Worm (Caenorhabditis elegans) whole organism, L1 larva: ENCODE results near the gene F14H8.4.
A peak's percentile ranks its signal among the peaks of the same experiment; 100 is the strongest.

Source experiments
- C04F5.9 ChIP-seq: sonication (generic microtip); optimal IDR thresholded peaks from 2 replicates; lab custom pipeline; 2016; ENCODE audit warnings: missing genetic modification characterization, missing compliant biosample characterization
- C16A3.4 ChIP-seq: fragments of 150-350 bp; optimal IDR thresholded peaks from 2 replicates; lab custom pipeline; 2014; ENCODE audit warnings: missing biosample characterization, missing genetic modification characterization
- C34B4.2 ChIP-seq: sonication (generic microtip); optimal IDR thresholded peaks from 2 replicates; lab custom pipeline; 2017; ENCODE audit warnings: mild to moderate bottlenecking, missing genetic modification characterization, missing compliant biosample characterization
- aly-2 ChIP-seq: fragments of 150-350 bp; optimal IDR thresholded peaks from 2 replicates; lab custom pipeline; 2014; ENCODE audit warnings: missing biosample characterization, missing genetic modification characterization
- ama-1 ChIP-seq: fragments of 150-350 bp; optimal IDR thresholded peaks from 2 replicates; lab custom pipeline; 2014
- ceh-8 ChIP-seq: fragments of 200-800 bp; sonication (Bioruptor generic); optimal IDR thresholded peaks from 2 replicates; lab custom pipeline; 2018; ENCODE audit warnings: mild to moderate bottlenecking, missing genetic modification characterization, moderate library complexity, missing compliant biosample characterization
- ceh-82 ChIP-seq, 3 experiments: fragments of 150-350 bp in 1 of 3; sonication (generic microtip) in 2 of 3; optimal IDR thresholded peaks; 2 replicates each; lab custom pipeline; 2014 to 2017; ENCODE audit warnings: missing biosample characterization in 3 of 3, missing genetic modification characterization in 3 of 3
- ceh-88 ChIP-seq: fragments of 200-800 bp; sonication (Bioruptor generic); IDR thresholded peaks from 2 replicates; pipeline ENCODE4 v1.3.6; 2022; ENCODE audit warnings: missing genetic modification characterization, missing compliant biosample characterization
- ceh-90 ChIP-seq: sonication (generic microtip); optimal IDR thresholded peaks from 2 replicates; lab custom pipeline; 2016; ENCODE audit warnings: missing genetic modification characterization, missing compliant biosample characterization
- dpl-1 ChIP-seq, 3 experiments: fragments of 150-350 bp in 2 of 3; sonication (generic microtip) in 1 of 3; optimal IDR thresholded peaks; 2 replicates each; lab custom pipeline; 2014 to 2017; ENCODE audit warnings: missing biosample characterization in 3 of 3, missing genetic modification characterization in 3 of 3, missing genetic modification reagents in 3 of 3
- dsc-1 ChIP-seq: sonication (generic microtip); optimal IDR thresholded peaks from 2 replicates; lab custom pipeline; 2016; ENCODE audit warnings: mild to moderate bottlenecking, missing genetic modification characterization, missing compliant biosample characterization
- efl-1 ChIP-seq, 4 experiments: fragments of 150-350 bp; optimal IDR thresholded peaks in 3 of 4; peaks in 1 of 4; 1 replicate in 1 of 4; 2 replicates in 3 of 4; lab custom pipeline; 2014; ENCODE audit warnings: missing biosample characterization in 2 of 4, missing genetic modification characterization in 2 of 4, missing genetic modification reagents in 2 of 4
- elt-3 ChIP-seq, 6 experiments: fragments of 150-350 bp in 1 of 6; sonication (generic microtip); optimal IDR thresholded peaks; 2 replicates each; lab custom pipeline; 2017 to 2018; ENCODE audit warnings: missing biosample characterization in 6 of 6, missing genetic modification characterization in 6 of 6, inconsistent platforms in 1 of 6
- ets-5 ChIP-seq: fragments of 200-800 bp; sonication (Bioruptor generic); IDR thresholded peaks from 2 replicates; pipeline ENCODE4 v1.3.6; 2022; ENCODE audit warnings: missing genetic modification characterization, missing compliant biosample characterization
- fkh-8 ChIP-seq: sonication (generic microtip); optimal IDR thresholded peaks from 2 replicates; lab custom pipeline; 2016; ENCODE audit warnings: mild to moderate bottlenecking, missing genetic modification characterization, missing compliant biosample characterization
- grh-1 ChIP-seq: fragments of 200-800 bp; sonication (Bioruptor generic); IDR thresholded peaks from 2 replicates; pipeline ENCODE4 v1.3.6; 2022; ENCODE audit warnings: missing genetic modification reagents, missing genetic modification characterization, missing compliant biosample characterization
- hpl-2 ChIP-seq: fragments of 150-350 bp; optimal IDR thresholded peaks from 2 replicates; lab custom pipeline; 2014; ENCODE audit warnings: missing biosample characterization, missing genetic modification reagents, missing genetic modification characterization
- irx-1 ChIP-seq: sonication (generic microtip); optimal IDR thresholded peaks from 2 replicates; lab custom pipeline; 2016; ENCODE audit warnings: missing genetic modification characterization, missing compliant biosample characterization
- jun-1 ChIP-seq: fragments of 150-350 bp; optimal IDR thresholded peaks from 2 replicates; lab custom pipeline; 2014; ENCODE audit warnings: missing biosample characterization, missing genetic modification reagents, missing genetic modification characterization
- lin-35 ChIP-seq, 2 experiments: fragments of 150-350 bp; optimal IDR thresholded peaks; 2 replicates each; lab custom pipeline; 2014; ENCODE audit warnings: missing biosample characterization in 2 of 2, missing genetic modification characterization in 2 of 2, missing genetic modification reagents in 2 of 2
- mab-9 ChIP-seq: fragments of 200-800 bp; sonication (Bioruptor generic); IDR thresholded peaks from 2 replicates; pipeline ENCODE4 v1.3.6; 2022; ENCODE audit warnings: missing genetic modification reagents, missing genetic modification characterization, missing compliant biosample characterization
- mef-2 ChIP-seq: fragments of 150-350 bp; optimal IDR thresholded peaks from 2 replicates; lab custom pipeline; 2014; ENCODE audit warnings: missing biosample characterization, missing genetic modification characterization
- nhr-19 ChIP-seq: fragments of 200-800 bp; sonication (Bioruptor generic); conservative IDR thresholded peaks from 2 replicates; pipeline ENCODE4 v1.3.6; 2022; ENCODE audit warnings: missing genetic modification characterization, missing compliant biosample characterization
- nhr-20 ChIP-seq: sonication (generic microtip); optimal IDR thresholded peaks from 2 replicates; lab custom pipeline; 2016; ENCODE audit warnings: mild to moderate bottlenecking, missing genetic modification characterization, missing compliant biosample characterization
- nhr-237 ChIP-seq: fragments of 150-350 bp; optimal IDR thresholded peaks from 2 replicates; lab custom pipeline; 2014; ENCODE audit warnings: missing biosample characterization, missing genetic modification characterization
- nhr-47 ChIP-seq: sonication (generic microtip); optimal IDR thresholded peaks from 2 replicates; lab custom pipeline; 2016; ENCODE audit warnings: mild to moderate bottlenecking, missing genetic modification characterization, moderate library complexity, missing compliant biosample characterization
- nhr-71 ChIP-seq: sonication (generic microtip); optimal IDR thresholded peaks from 2 replicates; lab custom pipeline; 2016; ENCODE audit warnings: mild to moderate bottlenecking, missing genetic modification characterization, moderate library complexity, missing compliant biosample characterization
- nhr-85 ChIP-seq: sonication (generic microtip); peaks from one replicate; lab custom pipeline; 2016; ENCODE audit warnings: missing genetic modification characterization, inconsistent platforms, missing compliant biosample characterization
- nhr-90 ChIP-seq: sonication (generic microtip); optimal IDR thresholded peaks from 2 replicates; lab custom pipeline; 2016; ENCODE audit warnings: mild to moderate bottlenecking, missing genetic modification characterization, missing compliant biosample characterization; ENCODE audit not compliant: poor library complexity
- pqm-1 ChIP-seq: sonication (generic microtip); optimal IDR thresholded peaks from 3 replicates; lab custom pipeline; 2017; ENCODE audit warnings: missing biosample characterization, missing genetic modification characterization
- rnt-1 ChIP-seq: sonication (generic microtip); optimal IDR thresholded peaks from 2 replicates; lab custom pipeline; 2016; ENCODE audit warnings: mild to moderate bottlenecking, missing genetic modification characterization, moderate library complexity, missing compliant biosample characterization
- snpc-4 ChIP-seq: fragments of 150-350 bp; optimal IDR thresholded peaks from 2 replicates; lab custom pipeline; 2014; ENCODE audit warnings: missing biosample characterization, missing genetic modification characterization
- snu-23 ChIP-seq: sonication (generic microtip); optimal IDR thresholded peaks from 2 replicates; lab custom pipeline; 2016; ENCODE audit warnings: missing genetic modification characterization, missing compliant biosample characterization
- sup-37 ChIP-seq: fragments of 200-800 bp; sonication (Bioruptor generic); optimal IDR thresholded peaks from 2 replicates; lab custom pipeline; 2018; ENCODE audit warnings: mild to moderate bottlenecking, missing genetic modification characterization, missing compliant biosample characterization
- swsn-7 ChIP-seq: sonication (generic microtip); optimal IDR thresholded peaks from 2 replicates; lab custom pipeline; 2016; ENCODE audit warnings: missing genetic modification characterization, missing compliant biosample characterization
- tbx-2 ChIP-seq: sonication (generic microtip); optimal IDR thresholded peaks from 2 replicates; lab custom pipeline; 2016; ENCODE audit warnings: missing genetic modification characterization, missing compliant biosample characterization
- unc-62 ChIP-seq: fragments of 150-350 bp; optimal IDR thresholded peaks from 2 replicates; lab custom pipeline; 2014; ENCODE audit warnings: missing biosample characterization, missing genetic modification reagents, missing genetic modification characterization
- xbp-1 ChIP-seq: sonication (generic microtip); optimal IDR thresholded peaks from 2 replicates; lab custom pipeline; 2016; ENCODE audit warnings: missing genetic modification characterization, missing compliant biosample characterization
- zag-1 ChIP-seq: fragments of 150-350 bp; optimal IDR thresholded peaks from 2 replicates; lab custom pipeline; 2014; ENCODE audit warnings: missing biosample characterization, missing genetic modification characterization
- zip-4 ChIP-seq: fragments of 200-800 bp; sonication (Bioruptor generic); optimal IDR thresholded peaks from 2 replicates; lab custom pipeline; 2018; ENCODE audit warnings: mild to moderate bottlenecking, missing genetic modification characterization, moderate library complexity, missing compliant biosample characterization

F14H8.4 gene

DNA sequence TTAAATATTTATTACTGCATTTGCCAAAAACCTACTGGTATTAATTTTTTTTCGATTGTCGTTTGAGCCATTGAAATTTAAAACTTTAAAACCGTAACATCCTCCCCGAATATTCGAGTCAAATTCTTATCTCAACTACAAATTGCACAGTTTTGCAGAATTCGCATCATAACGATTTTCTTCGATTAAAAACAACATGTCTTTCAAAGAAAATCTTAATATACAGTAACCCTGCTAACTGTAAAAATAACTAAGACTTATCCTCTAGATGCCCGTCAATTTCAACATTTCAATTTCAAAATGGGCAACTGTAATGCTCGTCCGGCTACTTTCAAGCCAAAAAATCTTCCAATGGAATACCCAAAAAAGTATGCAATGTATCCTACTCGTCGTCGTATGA is 2.9 kb upstream of the F14H8.4 start, which contains the start of gene F14H8.5:
F14H8.5 (plus strand) TSS at position 301 of the 400 bp plus-strand sequence.
- no peak for TF ChIP-seq mef-2 (tag; lab: Kevin White, UChicago)
- TF ChIP-seq ama-1 (lab: Kevin White, UChicago): no peak
- no peak for TF ChIP-seq hpl-2 (GFP tag; lab: Kevin White, UChicago)
- no peak for TF ChIP-seq C34B4.2 (tag; lab: Kevin White, UChicago)
- no peak for TF ChIP-seq irx-1 (tag; lab: Kevin White, UChicago)
- TF ChIP-seq ets-5 (GFP tag; lab: Robert Waterston, UW): no peak
- TF ChIP-seq fkh-8 (tag; lab: Kevin White, UChicago): no peak
- no peak for TF ChIP-seq elt-3 (tag; optimal IDR thresholded peaks at IDR 0.05; lab: Kevin White, UChicago)

- TF ChIP-seq unc-62 (GFP tag; lab: Kevin White, UChicago): no peak
- no peak for TF ChIP-seq ceh-90 (tag; lab: Kevin White, UChicago)
- peak; percentile 69 for TF ChIP-seq nhr-19
- TF ChIP-seq sup-37 (GFP tag; lab: Kevin White, UChicago): no peak
- TF ChIP-seq ceh-82 (tag; optimal IDR thresholded peaks at IDR 0.05; lab: Kevin White, UChicago): no peak
- no peak for TF ChIP-seq tbx-2 (tag; lab: Kevin White, UChicago)
- TF ChIP-seq C04F5.9 (tag; lab: Kevin White, UChicago): no peak
- no peak for TF ChIP-seq nhr-71
- TF ChIP-seq jun-1: no peak
- TF ChIP-seq aly-2 (tag; lab: Kevin White, UChicago): no peak
- peak; percentile 77 for TF ChIP-seq nhr-90 (tag; lab: Kevin White, UChicago)
- TF ChIP-seq dsc-1 (tag; lab: Kevin White, UChicago): no peak
- peak in 1 of 2 experiments; percentile 22 for TF ChIP-seq efl-1 (optimal IDR thresholded peaks at IDR 0.05; lab: Kevin White, UChicago)
- TF ChIP-seq efl-1 (GFP tag; optimal IDR thresholded peaks at IDR 0.05 in 1 of 2; lab: Kevin White, UChicago): no peak
- peak; percentile 97 for TF ChIP-seq snpc-4 (tag; lab: Kevin White, UChicago)
- peak; percentile 35 for TF ChIP-seq nhr-20 (tag; lab: Kevin White, UChicago)
- TF ChIP-seq nhr-85 (tag; lab: Kevin White, UChicago): peak; percentile 78
- TF ChIP-seq grh-1 (GFP tag; lab: Robert Waterston, UW): peak; percentile 49; the same call in 1 of the 2 replicates
- TF ChIP-seq mab-9 (GFP tag; lab: Robert Waterston, UW): no peak
- no peak for TF ChIP-seq C16A3.4
- peak; percentile 55 for TF ChIP-seq nhr-47 (tag; lab: Kevin White, UChicago)
- TF ChIP-seq ceh-88 (GFP tag; lab: Robert Waterston, UW): no peak
- peak in 1 of 3 experiments; percentile 12 for TF ChIP-seq dpl-1 (GFP tag; optimal IDR thresholded peaks at IDR 0.05; lab: Kevin White, UChicago)
- TF ChIP-seq lin-35 (GFP tag; optimal IDR thresholded peaks at IDR 0.05; lab: Kevin White, UChicago): peak in 1 of 2 experiments; percentile 7
- TF ChIP-seq xbp-1: no peak
- no peak for TF ChIP-seq ets-5 (GFP tag; lab: Robert Waterston, UW)
- no peak for TF ChIP-seq nhr-237 (tag; lab: Kevin White, UChicago)
- peak; percentile 43 for TF ChIP-seq swsn-7 (tag; lab: Kevin White, UChicago)
- TF ChIP-seq rnt-1 (tag; lab: Kevin White, UChicago): peak; percentile 22
- TF ChIP-seq zag-1 (tag; lab: Kevin White, UChicago): no peak
- TF ChIP-seq pqm-1 (tag; lab: Kevin White, UChicago): no peak
- TF ChIP-seq ceh-8: no peak
- no peak for TF ChIP-seq snu-23 (GFP tag; lab: Kevin White, UChicago)
- TF ChIP-seq zip-4: no peak
Measured at ce11 chrV:15028896-15029519, 5.4 kb downstream of the F14H8.4 start, which contains the start of gene F14H8.8. Gene F14H8.8, plus strand, starts transcription at chrV:15029469.
